Worm (Caenorhabditis elegans) whole organism, L4 larva: ENCODE data around the gene fbxb-35.

Experiments
- F49E8.2 ChIP-seq: sonication (generic microtip); optimal IDR thresholded peaks from 2 replicates; lab custom pipeline; 2016; ENCODE audit warnings: missing compliant biosample characterization, mild to moderate bottlenecking, missing genetic modification characterization, borderline replicate concordance
- Y48G9A.11 ChIP-seq: fragments of 200-800 bp; sonication (Bioruptor generic); IDR thresholded peaks from 2 replicates; pipeline ENCODE4 v1.3.6; 2022; ENCODE audit warnings: missing genetic modification reagents, missing genetic modification characterization, missing compliant biosample characterization
- ZK337.2 ChIP-seq: fragments of 200-800 bp; sonication (Bioruptor generic); IDR thresholded peaks from 2 replicates; pipeline ENCODE4 v1.3.6; 2022; ENCODE audit warnings: missing genetic modification reagents, missing genetic modification characterization, missing compliant biosample characterization
- ZK546.5 ChIP-seq, 2 experiments: sonication (generic microtip); optimal IDR thresholded peaks; 2 replicates each; lab custom pipeline; 2017; ENCODE audit warnings: missing biosample characterization in 2 of 2, missing genetic modification characterization in 2 of 2
- aha-1 ChIP-seq: fragments of 150-350 bp; peaks from one replicate; lab custom pipeline; 2014; ENCODE audit warnings: missing biosample characterization, missing genetic modification characterization
- ama-1 ChIP-seq: fragments of 150-350 bp; optimal IDR thresholded peaks from 2 replicates; lab custom pipeline; 2014; ENCODE audit warnings: inconsistent platforms, mixed read lengths
- ceh-20 ChIP-seq: fragments of 200-800 bp; sonication (Bioruptor generic); IDR thresholded peaks from 2 replicates; pipeline ENCODE4 v1.3.6; 2022; ENCODE audit warnings: missing genetic modification reagents, missing genetic modification characterization, missing compliant biosample characterization
- ceh-44 ChIP-seq: fragments of 200-800 bp; sonication (Bioruptor generic); IDR thresholded peaks from 2 replicates; pipeline ENCODE4 v1.3.6; 2022; ENCODE audit warnings: missing genetic modification reagents, missing genetic modification characterization, missing compliant biosample characterization
- cey-2 ChIP-seq: sonication (generic microtip); optimal IDR thresholded peaks from 3 replicates; lab custom pipeline; 2017; ENCODE audit warnings: missing genetic modification characterization, mild to moderate bottlenecking, missing compliant biosample characterization, antibody characterized with exemption, borderline replicate concordance; ENCODE audit not compliant: insufficient read depth
- dmd-6 ChIP-seq: fragments of 200-800 bp; sonication (Bioruptor generic); IDR thresholded peaks from 2 replicates; pipeline ENCODE4 v1.3.6; 2022; ENCODE audit warnings: missing genetic modification reagents, missing genetic modification characterization, missing compliant biosample characterization
- dmd-8 ChIP-seq: fragments of 200-800 bp; sonication (Bioruptor generic); IDR thresholded peaks from 2 replicates; pipeline ENCODE4 v1.3.6; 2022; ENCODE audit warnings: missing genetic modification characterization, missing compliant biosample characterization
- dve-1 ChIP-seq: sonication (generic microtip); optimal IDR thresholded peaks from 2 replicates; lab custom pipeline; 2017; ENCODE audit warnings: antibody characterized with exemption, mild to moderate bottlenecking, missing genetic modification characterization, missing compliant biosample characterization; ENCODE audit not compliant: insufficient read depth
- fkh-10 ChIP-seq: fragments of 150-350 bp; optimal IDR thresholded peaks from 2 replicates; lab custom pipeline; 2014; ENCODE audit warnings: missing biosample characterization, missing genetic modification reagents, missing genetic modification characterization
- hlh-11 ChIP-seq: fragments of 200-800 bp; sonication (Bioruptor generic); optimal IDR thresholded peaks from 2 replicates; lab custom pipeline; 2018; ENCODE audit warnings: mild to moderate bottlenecking, missing genetic modification characterization, missing compliant biosample characterization
- lin-1 ChIP-seq: fragments of 200-800 bp; sonication (Bioruptor generic); IDR thresholded peaks from 2 replicates; pipeline ENCODE4 v1.3.6; 2022; ENCODE audit warnings: missing genetic modification reagents, missing genetic modification characterization, missing compliant biosample characterization
- lin-15B ChIP-seq: fragments of 150-350 bp; sonication (generic microtip); optimal IDR thresholded peaks from 3 replicates; lab custom pipeline; 2014; ENCODE audit warnings: missing biosample characterization, missing genetic modification characterization
- madf-9 ChIP-seq: fragments of 200-800 bp; sonication (Bioruptor generic); conservative IDR thresholded peaks from 2 replicates; pipeline ENCODE4 v1.3.6; 2022; ENCODE audit warnings: missing genetic modification reagents, missing genetic modification characterization, missing compliant biosample characterization
- nhr-11 ChIP-seq: fragments of 150-350 bp; optimal IDR thresholded peaks from 2 replicates; lab custom pipeline; 2014; ENCODE audit warnings: missing biosample characterization, missing genetic modification characterization
- nhr-237 ChIP-seq: sonication (generic microtip); optimal IDR thresholded peaks from 2 replicates; lab custom pipeline; 2017; ENCODE audit warnings: missing biosample characterization, missing genetic modification characterization
- nhr-28 ChIP-seq: fragments of 150-350 bp; optimal IDR thresholded peaks from 2 replicates; lab custom pipeline; 2014; ENCODE audit warnings: missing biosample characterization, missing genetic modification characterization
- nhr-42 ChIP-seq: fragments of 200-800 bp; sonication (Bioruptor generic); IDR thresholded peaks from 2 replicates; pipeline ENCODE4 v1.3.6; 2022; ENCODE audit warnings: missing genetic modification characterization, missing compliant biosample characterization
- nhr-77 ChIP-seq: fragments of 150-350 bp; optimal IDR thresholded peaks from 2 replicates; lab custom pipeline; 2014; ENCODE audit warnings: missing biosample characterization, missing genetic modification characterization
- php-3 ChIP-seq: fragments of 200-800 bp; sonication (Bioruptor generic); IDR thresholded peaks from 2 replicates; pipeline ENCODE4 v1.3.6; 2022; ENCODE audit warnings: missing genetic modification reagents, missing genetic modification characterization, missing compliant biosample characterization
- pqm-1 ChIP-seq: sonication (generic microtip); optimal IDR thresholded peaks from 2 replicates; lab custom pipeline; 2017; ENCODE audit warnings: missing biosample characterization, missing genetic modification characterization
- sdz-12 ChIP-seq: fragments of 200-800 bp; sonication (Bioruptor generic); optimal IDR thresholded peaks from 2 replicates; lab custom pipeline; 2018; ENCODE audit warnings: mild to moderate bottlenecking, missing genetic modification characterization, missing compliant biosample characterization
- set-16 ChIP-seq: fragments of 200-800 bp; sonication (Bioruptor generic); IDR thresholded peaks from 2 replicates; pipeline ENCODE4 v1.3.6; 2022; ENCODE audit warnings: missing genetic modification reagents, missing genetic modification characterization, missing compliant biosample characterization
- spr-1 ChIP-seq: sonication (generic microtip); optimal IDR thresholded peaks from 2 replicates; lab custom pipeline; 2016; ENCODE audit warnings: mild to moderate bottlenecking, missing genetic modification characterization, missing compliant biosample characterization
- tra-1 ChIP-seq: fragments of 200-800 bp; sonication (Bioruptor generic); IDR thresholded peaks from 2 replicates; pipeline ENCODE4 v1.3.6; 2022; ENCODE audit warnings: missing genetic modification reagents, missing genetic modification characterization, missing compliant biosample characterization
- unc-62 ChIP-seq, 3 experiments: fragments of 150-350 bp in 1 of 3; sonication (generic microtip); optimal IDR thresholded peaks in 2 of 3; peaks in 1 of 3; 1 replicate in 1 of 3; 2 replicates in 2 of 3; lab custom pipeline; 2014 to 2017; ENCODE audit warnings: missing biosample characterization in 3 of 3, missing genetic modification characterization in 3 of 3, missing genetic modification reagents in 3 of 3, missing genotype in 1 of 3

The fbxb-35 gene

ce11 chrII:2083726-2084179 lies 32.3 kb downstream of the fbxb-35 start, which contains the start of the genes T16A1.5 and fbxc-49:
TSS of gene T16A1.5 (minus strand) at chrII:2083826.
TSS of gene fbxc-49 (plus strand) at chrII:2084129.
- TF ChIP-seq aha-1 (tag; lab: Kevin White, UChicago), result peak; percentile 74
- TF ChIP-seq ZK546.5 (tag; optimal IDR thresholded peaks at IDR 0.05; lab: Kevin White, UChicago), result no peak
- no peak for TF ChIP-seq nhr-11 (tag; lab: Kevin White, UChicago)
- TF ChIP-seq F49E8.2 (tag; lab: Kevin White, UChicago), result no peak
- TF ChIP-seq ZK337.2 (GFP tag; lab: Robert Waterston, UW), result peak; percentile 37; the same call in 1 of the 2 replicates
- TF ChIP-seq ceh-44, result no peak
- TF ChIP-seq lin-15B (tag; lab: Kevin White, UChicago), result no peak
- TF ChIP-seq ceh-20 (GFP tag; lab: Robert Waterston, UW), result no peak

DNA sequence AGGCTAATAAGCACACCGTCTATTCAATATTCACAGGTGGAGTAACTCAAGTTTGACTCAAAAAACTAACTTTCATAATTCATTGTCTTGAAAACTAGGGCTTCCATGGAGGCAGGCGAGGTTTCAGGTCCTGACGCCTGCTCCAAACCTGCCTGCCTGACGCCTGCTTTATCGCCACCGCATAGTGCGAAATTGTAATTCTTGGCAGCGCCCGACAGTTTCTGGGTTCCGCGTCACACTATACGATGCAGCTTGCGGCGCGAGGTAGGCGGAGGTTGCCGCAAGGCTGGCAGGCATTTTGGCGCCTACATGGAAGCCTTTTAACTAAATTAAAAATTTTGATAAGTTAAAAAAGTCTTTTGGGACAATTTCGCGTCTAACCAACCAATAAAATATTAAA lies 35.7 kb downstream of the fbxb-35 start:
- TF ChIP-seq ZK546.5 (tag; optimal IDR thresholded peaks at IDR 0.05; lab: Kevin White, UChicago) (no peak), set-16 (GFP tag; lab: Robert Waterston, UW) (peak; percentile 56; the same call in 1 of the 2 replicates), nhr-77 (tag; lab: Kevin White, UChicago) (no peak)

DNA sequence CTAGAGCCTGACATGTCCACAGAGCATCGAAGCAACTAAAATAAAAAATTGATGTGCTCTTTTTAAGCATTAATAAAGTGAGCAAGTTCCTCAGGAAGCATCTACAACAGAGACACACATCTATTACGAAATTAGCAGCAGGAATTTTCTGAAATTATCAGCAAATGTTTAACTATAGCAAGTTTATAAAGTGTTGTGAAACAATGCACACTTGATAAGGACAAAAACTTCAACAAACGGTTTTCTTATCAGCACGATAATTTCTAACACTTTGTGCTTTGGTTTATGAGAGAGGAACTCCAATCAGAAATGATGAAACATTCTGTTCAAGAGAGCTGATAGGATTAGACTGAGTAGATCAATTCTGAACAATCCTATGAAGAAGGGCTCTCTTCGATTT lies 39.1 kb downstream of the fbxb-35 start, which contains the start of gene trpl-5:
Gene trpl-5, minus strand, starts transcription at position 32 of the 400 bp plus-strand sequence.
- no peak for TF ChIP-seq fkh-10 (GFP tag; lab: Kevin White, UChicago)
- peak; percentile 70 for TF ChIP-seq dmd-6 (GFP tag; lab: Robert Waterston, UW)
- TF ChIP-seq nhr-28, result peak; percentile 82
- TF ChIP-seq nhr-77 (tag; lab: Kevin White, UChicago), result peak; percentile 65
- peak; percentile 44; the same call in 1 of the 2 replicates for TF ChIP-seq php-3 (GFP tag; lab: Robert Waterston, UW)
- peak; percentile 43 for TF ChIP-seq hlh-11 (tag; lab: Kevin White, UChicago)
- no peak for TF ChIP-seq ceh-44
- TF ChIP-seq nhr-11 (tag; lab: Kevin White, UChicago), result no peak
- TF ChIP-seq dve-1 (tag; lab: Kevin White, UChicago), result no peak
- TF ChIP-seq pqm-1 (tag; lab: Kevin White, UChicago), result peak; percentile 99
- TF ChIP-seq madf-9 (GFP tag; lab: Robert Waterston, UW), result no peak
- TF ChIP-seq dmd-8 (GFP tag; lab: Robert Waterston, UW), result no peak
- peak; percentile 72; the same call in 1 of the 2 replicates for TF ChIP-seq lin-1 (GFP tag; lab: Robert Waterston, UW)
- no peak for TF ChIP-seq nhr-237 (tag; lab: Kevin White, UChicago)
- TF ChIP-seq spr-1, result no peak
- no peak for TF ChIP-seq cey-2 (tag; lab: Kevin White, UChicago)

ce11 chrII:2091972-2092371 lies 40.5 kb downstream of the fbxb-35 start, which contains the start of gene T16A1.10:
TSS of gene T16A1.10 (minus strand) at chrII:2092094.
- TF ChIP-seq unc-62 (GFP tag; optimal IDR thresholded peaks at IDR 0.05 in 1 of 2; lab: Kevin White, UChicago) (peak in 1 of 2 experiments; percentile 11), unc-62 (tag; optimal IDR thresholded peaks at IDR 0.05; lab: Kevin White, UChicago) (no peak), nhr-42 (GFP tag; lab: Robert Waterston, UW) (no peak), cey-2 (tag; lab: Kevin White, UChicago) (no peak), tra-1 (GFP tag; lab: Robert Waterston, UW) (no peak), Y48G9A.11 (no peak), sdz-12 (GFP tag; lab: Kevin White, UChicago) (no peak), dmd-6 (GFP tag; lab: Robert Waterston, UW) (no peak)

DNA sequence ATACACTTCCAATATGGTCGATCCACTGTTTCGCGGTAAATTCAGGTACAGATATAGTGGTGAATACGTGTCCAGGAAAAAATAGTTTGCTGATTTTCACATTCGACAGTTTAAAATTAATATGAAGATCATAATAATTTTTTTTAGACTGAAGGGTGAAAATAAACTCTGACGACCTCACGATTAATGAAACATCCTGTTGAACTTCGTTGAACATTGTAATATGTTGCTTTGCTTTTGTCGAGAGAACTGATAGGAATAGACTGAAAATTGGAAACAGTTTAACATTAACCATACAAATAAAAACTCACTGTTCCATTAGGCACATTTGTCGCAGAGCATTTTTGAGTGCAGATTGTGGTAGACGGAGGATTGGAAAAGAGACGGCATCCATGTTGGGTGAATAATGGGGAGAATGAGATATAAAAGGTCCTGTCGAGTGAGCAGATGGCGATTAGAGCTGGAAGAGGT lies 42.0 kb downstream of the fbxb-35 start, which contains the start of gene fbxb-37:
Gene fbxb-37, minus strand, starts transcription at position 421 of the 471 bp plus-strand sequence.
- no peak for TF ChIP-seq ama-1 (lab: Kevin White, UChicago)
- TF ChIP-seq unc-62 (GFP tag; optimal IDR thresholded peaks at IDR 0.05 in 1 of 2; lab: Kevin White, UChicago), result peak in 1 of 2 experiments; percentile 92
- TF ChIP-seq unc-62 (tag; optimal IDR thresholded peaks at IDR 0.05; lab: Kevin White, UChicago), result no peak
